Worm (Caenorhabditis elegans): Measurements from ENCODE around the gene sru-48.

DNA sequence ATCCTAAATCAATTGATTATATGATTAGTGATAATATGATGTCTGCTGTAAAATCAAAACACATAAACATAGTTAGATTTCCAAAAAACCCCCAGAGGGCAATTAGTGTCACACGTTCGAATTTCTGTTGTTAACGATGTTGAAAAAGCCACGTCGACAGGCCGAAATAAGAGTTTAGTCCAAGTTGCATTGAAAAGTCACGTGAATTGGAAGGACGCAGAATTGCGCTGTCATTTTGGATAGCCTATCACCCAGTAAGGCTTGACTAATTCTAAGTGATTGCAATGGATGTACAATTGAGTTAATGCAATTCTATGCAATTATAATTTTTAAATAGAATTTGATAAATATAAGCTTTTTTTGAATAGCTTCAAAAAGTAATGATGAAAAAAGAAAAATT, 44.4 kb upstream of the sru-48 start:
- no peak for TF ChIP-seq snpc-4 (GFP tag; optimal IDR thresholded peaks at IDR 0.05)
- TF ChIP-seq snpc-4 (tag; optimal IDR thresholded peaks at IDR 0.05) = no peak
- no peak for TF ChIP-seq chd-7 (tag; optimal IDR thresholded peaks at IDR 0.05)
- no peak for TF ChIP-seq pha-4 (tag; optimal IDR thresholded peaks at IDR 0.05)
- no peak for TF ChIP-seq attf-6 (GFP tag; IDR thresholded peaks at IDR 0.05)
- TF ChIP-seq sea-2 (GFP tag; IDR thresholded peaks at IDR 0.05) = no peak
- no peak for TF ChIP-seq athp-1 (tag; optimal IDR thresholded peaks at IDR 0.05)

All from whole organism, young adult.